Fruit fly (Drosophila melanogaster) whole organism, wandering third instar larva: ENCODE data around the gene CG31493.

Experiments used
- CrebA ChIP-seq: fragments of 200-800 bp; sonication (Bioruptor generic); optimal IDR thresholded peaks from 2 replicates; lab custom pipeline; 2016; ENCODE audit warnings: missing biosample characterization, mild to moderate bottlenecking, missing genetic modification characterization, borderline replicate concordance
- Hr78 ChIP-seq: fragments of >200 bp; optimal IDR thresholded peaks from 2 replicates; lab custom pipeline; 2017; ENCODE audit warnings: missing biosample characterization, missing genetic modification characterization
- Hr83 ChIP-seq: fragments of 200-300 bp; sonication (Bioruptor generic); optimal IDR thresholded peaks from 2 replicates; lab custom pipeline; 2016; ENCODE audit warnings: missing biosample characterization, mild to moderate bottlenecking, missing genetic modification characterization, moderate library complexity; ENCODE audit not compliant: poor library complexity, severe bottlenecking
- Myc ChIP-seq: fragments of >200 bp; optimal IDR thresholded peaks from 2 replicates; lab custom pipeline; 2017
- dl ChIP-seq, 2 experiments: fragments of 175-275, 200-275 bp in 1 of 2; fragments of 200-275 bp in 1 of 2; sonication (Bioruptor generic); optimal IDR thresholded peaks; lab custom pipeline; 2018; ENCODE audit warnings: mild to moderate bottlenecking in 2 of 2, missing biosample characterization in 2 of 2, missing genetic modification characterization in 2 of 2, moderate library complexity in 2 of 2; ENCODE audit not compliant: partially characterized antibody in 2 of 2, insufficient read depth in 1 of 2
- h ChIP-seq: fragments of 200-800 bp; sonication (Bioruptor generic); optimal IDR thresholded peaks from 3 replicates; lab custom pipeline; 2016; ENCODE audit warnings: missing biosample characterization, mild to moderate bottlenecking, missing genetic modification characterization
- jim ChIP-seq: fragments of 175-275, 200-325 bp; sonication (Bioruptor generic); optimal IDR thresholded peaks from 2 replicates; lab custom pipeline; 2016; ENCODE audit warnings: missing biosample characterization, mild to moderate bottlenecking, missing genetic modification characterization
- lola ChIP-seq: fragments of >200 bp; optimal IDR thresholded peaks from 2 replicates; lab custom pipeline; 2017; ENCODE audit warnings: missing biosample characterization, missing genetic modification characterization
- pan ChIP-seq: fragments of >200 bp; optimal IDR thresholded peaks from 2 replicates; lab custom pipeline; 2017
- sv ChIP-seq: fragments of 200-800 bp; sonication (Bioruptor generic); optimal IDR thresholded peaks from 3 replicates; lab custom pipeline; 2016; ENCODE audit warnings: missing biosample characterization, missing genetic modification characterization
- woc ChIP-seq: sonication (Bioruptor generic); optimal IDR thresholded peaks from 2 replicates; lab custom pipeline; 2016; ENCODE audit warnings: missing biosample characterization, mild to moderate bottlenecking, missing genetic modification characterization

DNA sequence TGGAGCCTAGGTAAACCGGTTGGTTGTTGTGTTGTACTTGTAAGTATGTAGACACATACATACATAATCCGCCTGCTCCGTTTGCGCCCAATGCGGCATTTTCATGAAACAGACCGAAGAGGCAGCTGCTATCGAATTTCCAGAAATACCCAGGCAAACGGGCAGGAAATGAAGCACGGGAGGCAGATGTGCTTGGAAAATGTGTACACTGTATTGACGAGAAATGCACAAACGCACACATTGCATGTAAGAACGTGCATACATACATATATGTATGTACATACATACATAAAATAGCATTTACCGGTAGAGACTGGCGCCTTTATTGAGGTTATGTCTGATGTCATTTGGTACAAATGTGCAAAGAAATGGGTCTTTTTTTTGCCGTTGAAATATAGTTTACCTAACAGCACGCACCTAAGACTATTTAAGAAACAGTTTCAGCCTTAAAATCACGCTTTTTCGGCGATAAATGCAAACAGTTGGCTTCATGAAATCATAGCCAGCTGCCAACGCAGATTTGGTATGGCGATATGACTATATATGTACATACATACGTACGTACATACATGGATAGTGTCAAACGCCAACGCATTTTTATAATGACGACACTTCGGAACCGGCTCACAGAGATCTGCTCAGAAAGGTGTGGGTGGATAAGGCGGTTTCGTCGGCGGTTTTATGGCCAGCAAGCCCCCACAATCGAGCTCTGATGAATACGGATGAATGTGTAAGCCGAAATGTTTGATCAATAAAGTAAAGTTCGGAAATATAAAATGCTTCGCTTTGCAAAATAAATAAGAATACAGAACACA lies 41.6 kb upstream of the CG31493 start:
- no peak for TF ChIP-seq woc (GFP tag; lab: Kevin White, UChicago)
- TF ChIP-seq sv = no peak
- no peak for TF ChIP-seq pan (lab: Kevin White, UChicago)
- TF ChIP-seq lola = no peak
- no peak for TF ChIP-seq dl (GFP tag; optimal IDR thresholded peaks at IDR 0.05; lab: Kevin White, UChicago; ENCODE audit: insufficient read depth in 1 of 2, partially characterized antibody in 2 of 2)
- TF ChIP-seq Hr78 (GFP tag; lab: Kevin White, UChicago) = no peak
- no peak for TF ChIP-seq jim (GFP tag; lab: Kevin White, UChicago)
- no peak for TF ChIP-seq CrebA (GFP tag; lab: Kevin White, UChicago)
- TF ChIP-seq Myc (lab: Kevin White, UChicago) = no peak
- TF ChIP-seq Hr83 = no peak
- no peak for TF ChIP-seq h
